Fruit fly (Drosophila melanogaster) whole organism, pupa: ENCODE measurements around the gene PIG-P.

Experiments used
- CG10348 ChIP-seq: fragments of 200-800 bp; sonication (Bioruptor generic); IDR thresholded peaks from 2 replicates; pipeline ENCODE4 v1.3.6; 2022; ENCODE audit warnings: missing biosample characterization, missing genetic modification characterization
- CG12605 ChIP-seq: fragments of 200-800 bp; sonication (Bioruptor generic); IDR thresholded peaks from 2 replicates; pipeline ENCODE4 v1.3.6; 2022; ENCODE audit warnings: missing biosample characterization, missing genetic modification characterization
- CG13204 ChIP-seq: fragments of 200-800 bp; sonication (Bioruptor generic); optimal IDR thresholded peaks from 2 replicates; lab custom pipeline; 2018; ENCODE audit warnings: missing biosample characterization, mild to moderate bottlenecking, missing genetic modification characterization, moderate library complexity
- CG14655 ChIP-seq: fragments of 200-800 bp; sonication (Bioruptor generic); optimal IDR thresholded peaks from 3 replicates; lab custom pipeline; 2017; ENCODE audit warnings: mild to moderate bottlenecking, missing biosample characterization, missing genetic modification reagents, missing genetic modification characterization
- CG15710 ChIP-seq: fragments of 200-800 bp; sonication (Bioruptor generic); optimal IDR thresholded peaks from 2 replicates; lab custom pipeline; 2018; ENCODE audit warnings: missing biosample characterization, mild to moderate bottlenecking, missing genetic modification characterization, moderate library complexity
- CG17806 ChIP-seq: fragments of 200-800 bp; sonication (Bioruptor generic); optimal IDR thresholded peaks from 2 replicates; lab custom pipeline; 2018; ENCODE audit warnings: missing biosample characterization, mild to moderate bottlenecking, missing genetic modification characterization, moderate library complexity
- CG32121 ChIP-seq: fragments of 200-800 bp; sonication (Bioruptor generic); IDR thresholded peaks from 2 replicates; pipeline ENCODE4 v1.3.6; 2022; ENCODE audit warnings: missing biosample characterization, missing genetic modification characterization
- CG34367 ChIP-seq: fragments of 200-800 bp; sonication (Bioruptor generic); optimal IDR thresholded peaks from 2 replicates; lab custom pipeline; 2018; ENCODE audit warnings: missing biosample characterization, mild to moderate bottlenecking, missing genetic modification characterization
- CG4496 ChIP-seq: fragments of 200-800 bp; sonication (Bioruptor generic); IDR thresholded peaks from 3 replicates; pipeline ENCODE4 v1.3.6; 2022; ENCODE audit warnings: missing biosample characterization, missing genetic modification characterization
- CG8159 ChIP-seq: fragments of 200-800 bp; sonication (Bioruptor generic); optimal IDR thresholded peaks from 3 replicates; lab custom pipeline; 2018; ENCODE audit warnings: missing biosample characterization, mild to moderate bottlenecking, missing genetic modification characterization, moderate library complexity
- CG8301 ChIP-seq: fragments of 200-800 bp; sonication (Bioruptor generic); optimal IDR thresholded peaks from 2 replicates; lab custom pipeline; 2018; ENCODE audit warnings: missing biosample characterization, mild to moderate bottlenecking, missing genetic modification characterization
- CG9948 ChIP-seq: fragments of 200-800 bp; sonication (Bioruptor generic); optimal IDR thresholded peaks from 2 replicates; lab custom pipeline; 2018; ENCODE audit warnings: missing biosample characterization, mild to moderate bottlenecking, missing genetic modification characterization, moderate library complexity
- D1 ChIP-seq: fragments of 200-800 bp; sonication (Bioruptor generic); optimal IDR thresholded peaks from 2 replicates; lab custom pipeline; 2018; ENCODE audit warnings: missing biosample characterization, mild to moderate bottlenecking, missing genetic modification characterization, moderate library complexity
- EcR ChIP-seq: fragments of 200-800 bp; sonication (Bioruptor generic); optimal IDR thresholded peaks from 3 replicates; lab custom pipeline; 2019; ENCODE audit warnings: missing biosample characterization, missing genetic modification characterization, mild to moderate bottlenecking, moderate library complexity, missing genetic modification reagents
- Ets98B ChIP-seq: fragments of 200-800 bp; sonication (Bioruptor generic); IDR thresholded peaks from 2 replicates; pipeline ENCODE4 v1.3.6; 2022; ENCODE audit warnings: missing biosample characterization, missing genetic modification characterization
- Pif1A ChIP-seq: fragments of 200-800 bp; sonication (Bioruptor generic); optimal IDR thresholded peaks from 3 replicates; lab custom pipeline; 2016; ENCODE audit warnings: missing biosample characterization, missing genetic modification characterization
- Pif1B ChIP-seq: fragments of 200-800 bp; sonication (Bioruptor generic); optimal IDR thresholded peaks from 3 replicates; lab custom pipeline; 2016; ENCODE audit warnings: missing biosample characterization, missing genetic modification characterization
- Snoo ChIP-seq: fragments of 200-800 bp; sonication (Bioruptor generic); optimal IDR thresholded peaks from 3 replicates; lab custom pipeline; 2017; ENCODE audit warnings: missing biosample characterization, mild to moderate bottlenecking, missing genetic modification characterization, inconsistent platforms
- fd96Ca ChIP-seq: fragments of 200-800 bp; sonication (Bioruptor generic); IDR thresholded peaks from 3 replicates; pipeline ENCODE4 v1.3.6; 2022; ENCODE audit warnings: missing biosample characterization, missing genetic modification characterization
- gl ChIP-seq: fragments of 200-800 bp; sonication (Bioruptor generic); optimal IDR thresholded peaks from 2 replicates; lab custom pipeline; 2018; ENCODE audit warnings: missing biosample characterization, mild to moderate bottlenecking, missing genetic modification characterization
- rn ChIP-seq: fragments of 200-800 bp; sonication (Bioruptor generic); IDR thresholded peaks from 2 replicates; pipeline ENCODE4 v1.3.6; 2022; ENCODE audit warnings: missing biosample characterization, missing genetic modification characterization

Gene PIG-P

dm6 chr3R:26105141-26105403 is 47.0 kb upstream of the PIG-P start:
- no peak for TF ChIP-seq D1 (tag; lab: Kevin White, UChicago)
- no peak for TF ChIP-seq CG8159
- TF ChIP-seq CG34367 = no peak
- TF ChIP-seq CG13204 (GFP tag; lab: Kevin White, UChicago) = no peak
- no peak for TF ChIP-seq fd96Ca (GFP tag; lab: Robert Waterston, UW)
- TF ChIP-seq, all 21 proteins: peak for 0

DNA sequence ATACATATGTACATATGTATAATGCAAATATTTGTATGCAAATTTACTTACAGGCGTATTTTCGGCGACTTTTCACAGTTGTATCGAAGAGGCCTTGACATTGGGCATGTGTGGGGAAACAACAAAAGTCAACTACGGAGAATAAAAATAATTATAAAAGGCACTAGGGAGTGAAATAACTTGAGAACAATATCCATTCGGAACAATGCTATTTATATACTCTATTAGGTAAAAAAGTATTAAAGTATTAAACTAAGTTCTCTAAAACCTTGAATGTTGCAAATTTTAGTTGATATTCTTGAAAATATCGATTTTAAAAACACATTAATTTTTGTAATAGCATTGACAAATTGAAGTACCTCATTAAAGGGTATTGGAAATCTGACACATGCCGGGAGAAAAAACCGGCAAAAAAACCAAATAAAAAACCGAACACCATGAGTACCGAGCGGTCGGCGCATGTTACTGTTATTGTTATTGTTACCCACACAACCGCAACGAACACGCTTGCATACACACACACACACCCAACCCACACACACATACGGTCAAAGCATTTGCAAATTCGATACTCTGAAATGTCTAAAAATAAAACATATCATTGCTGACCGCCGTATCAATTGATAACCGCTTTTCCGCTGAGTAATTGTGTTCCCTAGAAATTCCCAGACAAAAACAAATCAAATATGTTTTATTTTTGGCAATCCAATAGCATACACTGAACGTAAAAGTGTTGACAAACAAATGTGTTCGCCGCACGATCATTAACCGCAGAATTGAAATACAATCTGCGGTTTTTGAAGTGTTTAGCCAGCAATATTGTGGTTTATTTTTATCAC is 46.5 kb upstream of the PIG-P start:
- TF ChIP-seq CG9948 (tag; lab: Kevin White, UChicago) (peak; percentile 3), Snoo (tag; lab: Kevin White, UChicago) (peak; percentile 76), Ets98B (GFP tag; lab: Robert Waterston, UW) (peak; percentile 36; the same call in 1 of the 2 replicates), CG13204 (GFP tag; lab: Kevin White, UChicago) (no peak), CG8301 (peak; percentile 10), CG8159 (peak; percentile 54), CG17806 (tag; lab: Kevin White, UChicago) (peak; percentile 11), CG32121 (GFP tag; lab: Robert Waterston, UW) (peak; percentile 26; the same call in 1 of the 2 replicates), CG14655 (GFP tag; lab: Kevin White, UChicago) (peak; percentile 27), gl (tag; lab: Kevin White, UChicago) (no peak), CG15710 (tag; lab: Kevin White, UChicago) (peak; percentile 22), Pif1A (peak; percentile 37), EcR (GFP tag; lab: Kevin White, UChicago) (no peak), CG4496 (GFP tag; lab: Robert Waterston, UW) (peak; percentile 59; the same call in 2 of the 3 replicates)
- TF ChIP-seq, all 21 proteins: peak for 11

DNA sequence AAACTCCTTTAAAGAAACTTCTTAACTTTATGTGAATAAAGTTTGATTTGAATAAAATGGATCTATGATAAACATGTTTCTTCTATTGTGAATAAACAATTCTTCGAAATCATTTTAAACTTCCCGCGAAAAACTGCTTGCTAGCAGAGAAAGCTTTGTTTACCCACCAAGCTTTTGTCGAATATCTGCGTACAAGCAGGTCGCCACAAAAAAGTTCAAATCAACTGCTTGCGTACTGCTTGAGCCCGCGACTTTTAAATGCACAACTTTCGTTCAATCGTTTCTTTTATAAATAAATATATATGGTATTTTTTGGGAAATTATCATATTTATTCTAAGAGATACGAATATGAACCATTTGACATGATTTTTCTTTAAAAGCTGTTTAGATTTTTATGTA is 45.4 kb upstream of the PIG-P start:
- TF ChIP-seq D1 (tag; lab: Kevin White, UChicago) (peak; percentile 75), EcR (GFP tag; lab: Kevin White, UChicago) (no peak)
- TF ChIP-seq, all 21 proteins: peak for 1

dm6 chr3R:26099238-26099637 is 41.2 kb upstream of the PIG-P start:
- TF ChIP-seq fd96Ca (GFP tag; lab: Robert Waterston, UW) (0 out of 3 replicates have a peak, but pooled peaks have one; percentile 55), CG10348 (no peak), Ets98B (GFP tag; lab: Robert Waterston, UW) (no peak), CG13204 (GFP tag; lab: Kevin White, UChicago) (no peak), CG15710 (tag; lab: Kevin White, UChicago) (no peak), D1 (tag; lab: Kevin White, UChicago) (no peak), CG4496 (GFP tag; lab: Robert Waterston, UW) (0 out of 3 replicates have a peak, but pooled peaks have one; percentile 37), Pif1A (no peak), CG12605 (GFP tag; lab: Robert Waterston, UW) (no peak)
- TF ChIP-seq, all 21 proteins: peak for 2

DNA sequence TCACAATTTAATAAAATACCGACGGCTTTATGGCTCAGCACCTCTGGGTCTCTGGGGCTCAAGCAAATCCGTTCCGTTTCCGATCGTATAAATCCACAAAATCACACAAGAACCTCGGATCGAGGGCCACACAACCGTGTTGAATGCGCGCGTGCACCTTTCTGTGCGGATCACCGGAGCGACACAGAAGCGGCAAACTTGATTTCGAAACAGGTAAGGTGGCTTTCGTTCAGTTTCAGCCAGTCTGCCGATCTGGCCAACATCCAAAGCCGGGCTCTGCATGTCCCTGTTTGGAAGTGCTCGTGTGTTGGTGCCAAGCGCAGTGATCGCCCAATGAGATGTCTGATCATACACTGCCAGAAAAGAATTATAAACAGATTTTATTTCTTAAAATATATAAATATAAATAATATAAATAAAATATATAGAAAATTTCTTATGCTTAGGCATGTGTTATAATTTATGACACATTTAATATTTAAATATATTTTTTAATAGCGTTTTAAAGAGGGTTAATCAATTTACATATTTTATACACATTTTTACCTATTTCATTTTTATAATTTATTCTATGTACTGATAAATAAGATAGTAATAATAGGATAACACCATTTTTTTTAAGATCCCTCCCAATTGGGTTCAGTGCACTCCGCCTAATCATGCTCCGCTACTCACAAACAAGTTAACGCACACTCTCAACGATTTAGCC is 40.6 kb upstream of the PIG-P start, which contains the start of gene dysf:
Gene dysf, minus strand, starts transcription at position 210 of the 709 bp plus-strand sequence.
- TF ChIP-seq CG34367 = peak; percentile 70
- TF ChIP-seq rn = no peak; the same call in 1 of the 2 replicates
- no peak for TF ChIP-seq Ets98B (GFP tag; lab: Robert Waterston, UW)
- peak; percentile 78 for TF ChIP-seq CG9948 (tag; lab: Kevin White, UChicago)
- peak; percentile 83 for TF ChIP-seq CG14655 (GFP tag; lab: Kevin White, UChicago)
- TF ChIP-seq CG4496 (GFP tag; lab: Robert Waterston, UW) = no peak
- no peak for TF ChIP-seq EcR (GFP tag; lab: Kevin White, UChicago)
- no peak for TF ChIP-seq CG10348
- peak; percentile 24 for TF ChIP-seq Pif1A
- peak; percentile 91 for TF ChIP-seq CG8159
- TF ChIP-seq Snoo (tag; lab: Kevin White, UChicago) = peak; percentile 73
- peak; percentile 85 for TF ChIP-seq CG15710 (tag; lab: Kevin White, UChicago)
- peak; percentile 9; the same call in 1 of the 3 replicates for TF ChIP-seq fd96Ca (GFP tag; lab: Robert Waterston, UW)
- TF ChIP-seq CG13204 (GFP tag; lab: Kevin White, UChicago) = peak; percentile 51
- no peak for TF ChIP-seq gl (tag; lab: Kevin White, UChicago)
- TF ChIP-seq CG12605 (GFP tag; lab: Robert Waterston, UW) = no peak
- peak; percentile 48 for TF ChIP-seq D1 (tag; lab: Kevin White, UChicago)
- peak; percentile 54 for TF ChIP-seq CG8301
- peak; percentile 64 for TF ChIP-seq CG17806 (tag; lab: Kevin White, UChicago)
- TF ChIP-seq CG32121 (GFP tag; lab: Robert Waterston, UW) = peak; percentile 45
- peak; percentile 54 for TF ChIP-seq Pif1B

- TF ChIP-seq Pif1B (no peak), Pif1A (no peak), gl (tag; lab: Kevin White, UChicago) (no peak), rn (no peak), Ets98B (GFP tag; lab: Robert Waterston, UW) (no peak), CG8301 (no peak), D1 (tag; lab: Kevin White, UChicago) (no peak), EcR (GFP tag; lab: Kevin White, UChicago) (no peak), CG4496 (GFP tag; lab: Robert Waterston, UW) (no peak), CG12605 (GFP tag; lab: Robert Waterston, UW) (no peak), CG9948 (tag; lab: Kevin White, UChicago) (no peak), CG8159 (no peak), CG32121 (GFP tag; lab: Robert Waterston, UW) (no peak), CG17806 (tag; lab: Kevin White, UChicago) (no peak), CG14655 (GFP tag; lab: Kevin White, UChicago) (no peak), fd96Ca (GFP tag; lab: Robert Waterston, UW) (no peak), CG34367 (no peak), CG15710 (tag; lab: Kevin White, UChicago) (no peak), Snoo (tag; lab: Kevin White, UChicago) (no peak), CG10348 (no peak)
These were observed 38.2 kb upstream of the PIG-P start for dm6 chr3R:26096192-26096591.
